Fruit fly (Drosophila melanogaster) whole organism, wandering third instar larva: Measurements from ENCODE around the gene Samuel.

ENCODE experiments used
- Abd-B ChIP-seq: fragments of >200 bp; optimal IDR thresholded peaks from 2 replicates; lab custom pipeline; 2017; ENCODE audit warnings: missing biosample characterization, missing genetic modification characterization
- CG32264 ChIP-seq: fragments of 200-800 bp; sonication (Bioruptor generic); optimal IDR thresholded peaks from 2 replicates; lab custom pipeline; 2016; ENCODE audit warnings: missing biosample characterization, missing genetic modification characterization
- CG9705 ChIP-seq: fragments of 200-800 bp; sonication (Bioruptor generic); optimal IDR thresholded peaks from 2 replicates; lab custom pipeline; 2018; ENCODE audit warnings: missing biosample characterization, mild to moderate bottlenecking, missing genetic modification characterization
- CrebA ChIP-seq: fragments of 200-800 bp; sonication (Bioruptor generic); optimal IDR thresholded peaks from 2 replicates; lab custom pipeline; 2016; ENCODE audit warnings: missing biosample characterization, mild to moderate bottlenecking, missing genetic modification characterization, borderline replicate concordance
- Dfd ChIP-seq: fragments of >200 bp; optimal IDR thresholded peaks from 2 replicates; lab custom pipeline; 2017; ENCODE audit warnings: missing biosample characterization, missing genetic modification characterization
- Dif ChIP-seq: fragments of 200-275, 200-300 bp; sonication (Bioruptor generic); optimal IDR thresholded peaks from 2 replicates; lab custom pipeline; 2018; ENCODE audit warnings: missing biosample characterization, missing genetic modification characterization; ENCODE audit not compliant: partially characterized antibody
- GATAd ChIP-seq: sonication (Bioruptor generic); optimal IDR thresholded peaks from 2 replicates; lab custom pipeline; 2016; ENCODE audit warnings: missing biosample characterization, missing genetic modification characterization
- HLH106 ChIP-seq: fragments of 200-800 bp; optimal IDR thresholded peaks from 3 replicates; lab custom pipeline; 2019; ENCODE audit warnings: missing biosample characterization, mild to moderate bottlenecking, missing genetic modification characterization, moderate library complexity
- Hnf4 ChIP-seq: fragments of 200-800 bp; sonication (Bioruptor generic); optimal IDR thresholded peaks from 2 replicates; lab custom pipeline; 2016; ENCODE audit warnings: missing biosample characterization, mild to moderate bottlenecking, missing genetic modification characterization
- Hr78 ChIP-seq: fragments of >200 bp; optimal IDR thresholded peaks from 2 replicates; lab custom pipeline; 2017; ENCODE audit warnings: missing biosample characterization, missing genetic modification characterization
- Hr83 ChIP-seq: fragments of 200-300 bp; sonication (Bioruptor generic); optimal IDR thresholded peaks from 2 replicates; lab custom pipeline; 2016; ENCODE audit warnings: missing biosample characterization, mild to moderate bottlenecking, missing genetic modification characterization, moderate library complexity; ENCODE audit not compliant: poor library complexity, severe bottlenecking
- Jra ChIP-seq: sonication (Bioruptor generic); optimal IDR thresholded peaks from 2 replicates; lab custom pipeline; 2016; ENCODE audit warnings: missing biosample characterization, missing genetic modification characterization
- Mio ChIP-seq: sonication (Bioruptor generic); optimal IDR thresholded peaks from 2 replicates; lab custom pipeline; 2016; ENCODE audit warnings: missing biosample characterization, missing genetic modification characterization
- Myc ChIP-seq: fragments of >200 bp; optimal IDR thresholded peaks from 2 replicates; lab custom pipeline; 2017
- N ChIP-seq: fragments of >200 bp; optimal IDR thresholded peaks from 2 replicates; lab custom pipeline; 2018; ENCODE audit warnings: missing biosample characterization, missing external identifiers, missing genetic modification characterization
- OdsH ChIP-seq: fragments of 200-800 bp; sonication (Bioruptor generic); optimal IDR thresholded peaks from 2 replicates; lab custom pipeline; 2016; ENCODE audit warnings: missing biosample characterization, mild to moderate bottlenecking, missing genetic modification characterization
- Rel ChIP-seq, 2 experiments: fragments of 200-800 bp; sonication (Bioruptor generic) in 1 of 2; optimal IDR thresholded peaks; 2 replicates in 1 of 2; 3 replicates in 1 of 2; lab custom pipeline; 2016 to 2019; ENCODE audit warnings: mild to moderate bottlenecking in 2 of 2, missing biosample characterization in 2 of 2, missing genetic modification characterization in 2 of 2, moderate library complexity in 1 of 2
- Sp1 ChIP-seq: fragments of 200-800 bp; sonication (Bioruptor generic); optimal IDR thresholded peaks from 3 replicates; lab custom pipeline; 2019; ENCODE audit warnings: missing biosample characterization, mild to moderate bottlenecking, missing genetic modification characterization, moderate library complexity
- Vsx2 ChIP-seq: fragments of 200-300, 225-300 bp; sonication (Bioruptor generic); optimal IDR thresholded peaks from 2 replicates; lab custom pipeline; 2018; ENCODE audit warnings: missing biosample characterization, missing genetic modification characterization; ENCODE audit not compliant: partially characterized antibody
- br ChIP-seq: fragments of 200-800 bp; sonication (Bioruptor generic); optimal IDR thresholded peaks from 2 replicates; lab custom pipeline; 2016; ENCODE audit warnings: missing biosample characterization, missing genetic modification characterization
- brk ChIP-seq: fragments of 200-800 bp; sonication (Bioruptor generic); optimal IDR thresholded peaks from 2 replicates; lab custom pipeline; 2016; ENCODE audit warnings: missing biosample characterization, mild to moderate bottlenecking, missing genetic modification characterization
- dl ChIP-seq, 2 experiments: fragments of 175-275, 200-275 bp in 1 of 2; fragments of 200-275 bp in 1 of 2; sonication (Bioruptor generic); optimal IDR thresholded peaks; lab custom pipeline; 2018; ENCODE audit warnings: mild to moderate bottlenecking in 2 of 2, missing biosample characterization in 2 of 2, missing genetic modification characterization in 2 of 2, moderate library complexity in 2 of 2; ENCODE audit not compliant: partially characterized antibody in 2 of 2, insufficient read depth in 1 of 2
- dmrt93B ChIP-seq: fragments of 200-800 bp; sonication (Bioruptor generic); optimal IDR thresholded peaks from 2 replicates; lab custom pipeline; 2018; ENCODE audit warnings: missing biosample characterization, mild to moderate bottlenecking, missing genetic modification characterization
- dsf ChIP-seq: sonication (Bioruptor generic); optimal IDR thresholded peaks from 2 replicates; lab custom pipeline; 2016; ENCODE audit warnings: missing biosample characterization, missing genetic modification characterization, borderline replicate concordance
- ey ChIP-seq: fragments of 200-800 bp; sonication (Bioruptor generic); optimal IDR thresholded peaks from 2 replicates; lab custom pipeline; 2016; ENCODE audit warnings: missing biosample characterization, missing genetic modification characterization
- foxo ChIP-seq, 2 experiments: fragments of 200-800 bp; sonication (Bioruptor generic); optimal IDR thresholded peaks; 2 replicates in 1 of 2; 3 replicates in 1 of 2; lab custom pipeline; 2016 to 2017; ENCODE audit warnings: missing biosample characterization in 2 of 2, missing genetic modification characterization in 2 of 2
- fru ChIP-seq: fragments of 200-800 bp; sonication (Bioruptor generic); optimal IDR thresholded peaks from 3 replicates; lab custom pipeline; 2016; ENCODE audit warnings: missing biosample characterization, mild to moderate bottlenecking, missing genetic modification characterization
- h ChIP-seq: fragments of 200-800 bp; sonication (Bioruptor generic); optimal IDR thresholded peaks from 3 replicates; lab custom pipeline; 2016; ENCODE audit warnings: missing biosample characterization, mild to moderate bottlenecking, missing genetic modification characterization
- jim ChIP-seq: fragments of 175-275, 200-325 bp; sonication (Bioruptor generic); optimal IDR thresholded peaks from 2 replicates; lab custom pipeline; 2016; ENCODE audit warnings: missing biosample characterization, mild to moderate bottlenecking, missing genetic modification characterization
- lola ChIP-seq: fragments of >200 bp; optimal IDR thresholded peaks from 2 replicates; lab custom pipeline; 2017; ENCODE audit warnings: missing biosample characterization, missing genetic modification characterization
- pan ChIP-seq: fragments of >200 bp; optimal IDR thresholded peaks from 2 replicates; lab custom pipeline; 2017
- psq ChIP-seq: fragments of 200-800 bp; sonication (Bioruptor generic); optimal IDR thresholded peaks from 3 replicates; lab custom pipeline; 2017; ENCODE audit warnings: missing biosample characterization, mild to moderate bottlenecking, missing genetic modification characterization, moderate library complexity
- rgr ChIP-seq: fragments of 200-800 bp; sonication (Bioruptor generic); optimal IDR thresholded peaks from 3 replicates; lab custom pipeline; 2016; ENCODE audit warnings: missing biosample characterization, mild to moderate bottlenecking, missing genetic modification characterization
- sage ChIP-seq: fragments of 200-800 bp; sonication (Bioruptor generic); optimal IDR thresholded peaks from 2 replicates; lab custom pipeline; 2016; ENCODE audit warnings: missing biosample characterization, mild to moderate bottlenecking, missing genetic modification characterization
- sv ChIP-seq: fragments of 200-800 bp; sonication (Bioruptor generic); optimal IDR thresholded peaks from 3 replicates; lab custom pipeline; 2016; ENCODE audit warnings: missing biosample characterization, missing genetic modification characterization
- tai ChIP-seq: sonication (Bioruptor generic); optimal IDR thresholded peaks from 2 replicates; lab custom pipeline; 2016; ENCODE audit warnings: missing biosample characterization, missing genetic modification characterization
- usp ChIP-seq: fragments of >200 bp; optimal IDR thresholded peaks from 2 replicates; lab custom pipeline; 2017; ENCODE audit warnings: missing biosample characterization, missing genetic modification characterization
- woc ChIP-seq: sonication (Bioruptor generic); optimal IDR thresholded peaks from 2 replicates; lab custom pipeline; 2016; ENCODE audit warnings: missing biosample characterization, mild to moderate bottlenecking, missing genetic modification characterization

Gene Samuel

DNA sequence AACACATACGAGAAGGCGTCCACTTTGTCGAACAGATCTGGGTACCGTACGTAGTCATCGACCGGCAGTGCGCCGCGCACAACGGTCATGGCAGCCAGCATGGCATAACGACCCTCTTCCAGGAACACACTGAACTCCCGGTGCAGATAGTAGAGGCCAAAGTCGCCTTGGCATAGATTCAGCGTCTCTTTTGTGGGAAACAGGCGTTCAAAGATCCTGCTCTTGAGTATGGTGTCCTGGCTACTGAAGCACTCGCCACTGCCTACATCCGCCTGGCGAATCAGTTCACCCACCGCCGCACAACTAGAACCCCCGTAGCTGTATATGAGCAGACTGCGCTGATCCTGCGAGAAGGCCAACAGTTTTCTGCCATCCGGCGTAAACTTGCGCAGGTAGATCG, 92.2 kb downstream of the Samuel start:
- TF ChIP-seq CrebA (GFP tag; lab: Kevin White, UChicago) (no peak), tai (GFP tag; lab: Kevin White, UChicago) (no peak), woc (GFP tag; lab: Kevin White, UChicago) (no peak), h (GFP tag; lab: Kevin White, UChicago) (no peak), N (GFP tag; lab: Kevin White, UChicago) (no peak), sv (no peak)

DNA sequence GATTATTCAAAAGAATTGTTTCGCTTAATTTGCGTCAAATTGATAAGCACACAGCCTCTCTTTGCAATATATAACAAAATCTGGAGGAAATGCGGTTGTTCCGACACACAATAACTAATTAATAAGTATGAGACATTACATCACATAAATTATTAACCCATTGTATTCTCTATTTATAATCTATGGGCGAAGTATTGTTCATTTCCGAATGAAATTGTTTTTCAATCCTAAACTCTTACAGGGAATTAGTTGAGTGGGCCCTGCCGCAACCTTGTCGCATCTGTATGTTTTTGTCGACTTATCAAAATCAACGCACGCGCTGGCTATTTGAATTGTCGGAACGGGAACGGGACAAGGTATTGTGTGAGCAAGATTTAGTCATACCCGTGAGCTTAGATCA, 94.6 kb downstream of the Samuel start, which contains the start of gene CG16743:
CG16743 (plus strand) TSS at position 57 of the 400 bp plus-strand sequence.
- no peak for TF ChIP-seq CG9705 (GFP tag; lab: Kevin White, UChicago)
- peak; percentile 80 for TF ChIP-seq rgr (GFP tag; lab: Kevin White, UChicago)
- TF ChIP-seq ey = peak; percentile 77
- TF ChIP-seq jim (GFP tag; lab: Kevin White, UChicago) = no peak
- TF ChIP-seq sv = no peak
- TF ChIP-seq Dfd (GFP tag; lab: Kevin White, UChicago) = no peak
- no peak for TF ChIP-seq N (GFP tag; lab: Kevin White, UChicago)
- no peak for TF ChIP-seq Dif (GFP tag; lab: Kevin White, UChicago)
- no peak for TF ChIP-seq GATAd (GFP tag; lab: Kevin White, UChicago)
- TF ChIP-seq fru = peak; percentile 77
- peak; percentile 46 for TF ChIP-seq Hnf4 (GFP tag; lab: Kevin White, UChicago)
- TF ChIP-seq pan (lab: Kevin White, UChicago) = no peak
- no peak for TF ChIP-seq sage
- TF ChIP-seq foxo (GFP tag; optimal IDR thresholded peaks at IDR 0.05; lab: Kevin White, UChicago) = peak in 1 of 2 experiments; percentile 70
- TF ChIP-seq brk (GFP tag; lab: Kevin White, UChicago) = no peak
- no peak for TF ChIP-seq dl (GFP tag; optimal IDR thresholded peaks at IDR 0.05; lab: Kevin White, UChicago; ENCODE audit: insufficient read depth in 1 of 2, partially characterized antibody in 2 of 2)
- TF ChIP-seq Abd-B = no peak
- TF ChIP-seq Vsx2 (GFP tag; lab: Kevin White, UChicago) = no peak
- no peak for TF ChIP-seq woc (GFP tag; lab: Kevin White, UChicago)
- peak; percentile 24 for TF ChIP-seq CG32264 (GFP tag; lab: Kevin White, UChicago)
- TF ChIP-seq Myc (lab: Kevin White, UChicago) = no peak
- TF ChIP-seq OdsH (GFP tag; lab: Kevin White, UChicago) = peak; percentile 43
- no peak for TF ChIP-seq dmrt93B
- TF ChIP-seq lola (GFP tag; lab: Kevin White, UChicago) = no peak
- TF ChIP-seq Sp1 (GFP tag; lab: Kevin White, UChicago) = peak; percentile 62
- peak; percentile 72 for TF ChIP-seq HLH106 (tag; lab: Kevin White, UChicago)
- TF ChIP-seq tai (GFP tag; lab: Kevin White, UChicago) = no peak
- peak; percentile 54 for TF ChIP-seq psq (GFP tag; lab: Kevin White, UChicago)
- TF ChIP-seq usp (GFP tag; lab: Kevin White, UChicago) = no peak
- no peak for TF ChIP-seq Hr83 (GFP tag; lab: Kevin White, UChicago)
- no peak for TF ChIP-seq Mio (GFP tag; lab: Kevin White, UChicago)
- no peak for TF ChIP-seq Hr78 (GFP tag; lab: Kevin White, UChicago)
- peak; percentile 79 for TF ChIP-seq h (GFP tag; lab: Kevin White, UChicago)
- TF ChIP-seq CrebA (GFP tag; lab: Kevin White, UChicago) = no peak
- TF ChIP-seq br (GFP tag; lab: Kevin White, UChicago) = no peak
- TF ChIP-seq Jra (GFP tag; lab: Kevin White, UChicago) = no peak
- no peak for TF ChIP-seq dsf
- no peak for TF ChIP-seq Rel (GFP tag; optimal IDR thresholded peaks at IDR 0.05; lab: Kevin White, UChicago)
- no peak for TF ChIP-seq Rel (tag; optimal IDR thresholded peaks at IDR 0.05; lab: Kevin White, UChicago)

DNA sequence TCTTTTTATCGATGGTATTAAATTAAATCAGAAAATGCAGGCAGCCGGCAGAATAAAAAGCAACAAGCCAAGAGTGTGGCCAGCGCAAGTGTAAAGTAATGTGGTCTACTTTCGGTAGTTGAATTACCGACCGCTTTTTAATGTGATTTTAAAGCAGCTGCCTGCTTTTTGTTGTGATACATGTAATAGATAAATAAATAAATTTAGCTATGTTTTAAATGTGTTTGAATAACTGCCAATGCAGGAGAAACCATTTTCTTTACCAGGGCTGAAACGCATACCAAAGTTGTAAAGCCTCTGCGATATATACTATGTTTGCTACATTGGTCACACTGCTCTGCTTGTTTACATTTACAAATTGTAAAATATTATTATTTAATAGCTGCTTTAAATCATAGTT, 96.7 kb downstream of the Samuel start, which contains the start of the genes Tmem214 and YL-1:
Tmem214 (minus strand) TSS at position 142 of the 400 bp plus-strand sequence.
YL-1 (plus strand) TSS at position 310 of the 400 bp plus-strand sequence.
- TF ChIP-seq Myc (lab: Kevin White, UChicago) (peak; percentile 16), Rel (GFP tag; optimal IDR thresholded peaks at IDR 0.05; lab: Kevin White, UChicago) (no peak), Rel (tag; optimal IDR thresholded peaks at IDR 0.05; lab: Kevin White, UChicago) (peak; percentile 33), Hnf4 (GFP tag; lab: Kevin White, UChicago) (peak; percentile 28), h (GFP tag; lab: Kevin White, UChicago) (peak; percentile 2), CrebA (GFP tag; lab: Kevin White, UChicago) (no peak), jim (GFP tag; lab: Kevin White, UChicago) (no peak), Sp1 (GFP tag; lab: Kevin White, UChicago) (peak; percentile 8), pan (lab: Kevin White, UChicago) (no peak)
- TF ChIP-seq, all 38 proteins: peak for 5
